Worm (Caenorhabditis elegans) whole organism, late embryonic: ENCODE measurements around the gene T23G7.3.

Experiments used
- T23F11.4 ChIP-seq: fragments of 200-800 bp; sonication (Bioruptor generic); optimal IDR thresholded peaks from 2 replicates; lab custom pipeline; 2018; ENCODE audit warnings: mild to moderate bottlenecking, missing genetic modification characterization, missing compliant biosample characterization
- ceh-19 ChIP-seq: fragments of 200-800 bp; sonication (Bioruptor generic); optimal IDR thresholded peaks from 2 replicates; lab custom pipeline; 2018; ENCODE audit warnings: mild to moderate bottlenecking, missing genetic modification characterization, missing compliant biosample characterization
- dmd-4 ChIP-seq: sonication (generic microtip); optimal IDR thresholded peaks from 2 replicates; lab custom pipeline; 2016; ENCODE audit warnings: borderline replicate concordance, missing genetic modification characterization, missing compliant biosample characterization
- elt-2 ChIP-seq: sonication (generic microtip); optimal IDR thresholded peaks from 2 replicates; lab custom pipeline; 2016; ENCODE audit warnings: missing genetic modification reagents, missing genetic modification characterization, missing compliant biosample characterization
- eyg-1 ChIP-seq: sonication (generic microtip); optimal IDR thresholded peaks from 2 replicates; lab custom pipeline; 2016; ENCODE audit warnings: missing genotype, missing genetic modification characterization, missing compliant biosample characterization
- nfya-1 ChIP-seq: sonication (generic microtip); optimal IDR thresholded peaks from 2 replicates; lab custom pipeline; 2017; ENCODE audit warnings: missing genetic modification characterization, mild to moderate bottlenecking, missing compliant biosample characterization, antibody characterized with exemption, moderate library complexity
- sox-4 ChIP-seq: sonication (generic microtip); optimal IDR thresholded peaks from 2 replicates; lab custom pipeline; 2017; ENCODE audit warnings: mild to moderate bottlenecking, missing genetic modification characterization, inconsistent platforms, missing compliant biosample characterization
- unc-86 ChIP-seq: sonication (generic microtip); optimal IDR thresholded peaks from 2 replicates; lab custom pipeline; 2016; ENCODE audit warnings: missing genetic modification characterization, missing compliant biosample characterization

DNA sequence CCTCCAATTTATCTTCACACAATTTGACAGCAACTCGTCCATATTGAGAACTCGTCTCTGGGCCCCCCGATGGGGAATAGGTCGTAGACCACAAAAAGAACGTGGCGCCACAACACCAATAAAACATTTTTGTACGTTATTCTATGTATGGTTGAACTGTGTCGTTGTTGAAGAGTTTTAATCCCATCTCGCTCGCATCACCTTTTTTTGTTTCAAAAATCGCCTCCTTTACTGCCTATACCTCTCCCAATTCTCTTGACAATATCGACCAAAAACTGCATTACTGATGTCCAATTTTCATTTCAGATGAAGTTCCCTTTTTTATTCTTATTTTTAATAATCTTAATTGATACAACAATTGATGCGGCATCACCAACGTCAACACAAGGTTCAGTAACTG, 29.6 kb upstream of the T23G7.3 start, which contains the start of gene let-23:
- TF ChIP-seq dmd-4 (no peak), elt-2 (tag; lab: Kevin White, UChicago) (no peak), nfya-1 (tag; lab: Kevin White, UChicago) (no peak), T23F11.4 (no peak), ceh-19 (no peak), eyg-1 (no peak), sox-4 (tag; lab: Kevin White, UChicago) (no peak), unc-86 (tag; lab: Kevin White, UChicago) (no peak)
